Fruit fly (Drosophila melanogaster) whole organism, embryonic: ENCODE data around the gene CG43618.
A peak's percentile ranks its signal among the peaks of the same experiment; 100 is the strongest.

Experiments used
- CG10267 ChIP-seq: fragments of 200-800 bp; sonication (Bioruptor generic); optimal IDR thresholded peaks from 2 replicates; lab custom pipeline; 2018; ENCODE audit warnings: missing biosample characterization, mild to moderate bottlenecking, missing genetic modification characterization, moderate library complexity
- CG11085 ChIP-seq: fragments of 200-800 bp; sonication (Bioruptor generic); IDR thresholded peaks from 2 replicates; pipeline ENCODE4 v1.3.6; 2022; ENCODE audit warnings: missing biosample characterization, missing genetic modification characterization
- CG12071 ChIP-seq: fragments of 200-800 bp; sonication (Bioruptor generic); optimal IDR thresholded peaks from 3 replicates; lab custom pipeline; 2018; ENCODE audit warnings: missing biosample characterization, mild to moderate bottlenecking, missing genetic modification characterization
- CG1233 ChIP-seq: fragments of 200-800 bp; sonication (Bioruptor generic); optimal IDR thresholded peaks from 4 replicates; lab custom pipeline; 2018; ENCODE audit warnings: missing biosample characterization, mild to moderate bottlenecking, missing genetic modification characterization
- CG12659 ChIP-seq: fragments of 200-800 bp; sonication (Bioruptor generic); optimal IDR thresholded peaks from 3 replicates; lab custom pipeline; 2017; ENCODE audit warnings: mild to moderate bottlenecking, missing biosample characterization, missing genetic modification reagents, missing genetic modification characterization
- CG15479 ChIP-seq: fragments of 200-800 bp; sonication (Bioruptor generic); optimal IDR thresholded peaks from 3 replicates; lab custom pipeline; 2019; ENCODE audit warnings: missing biosample characterization, mild to moderate bottlenecking, missing genetic modification characterization, moderate library complexity
- CG16813 ChIP-seq: fragments of 200-800 bp; sonication (Bioruptor generic); IDR thresholded peaks from 3 replicates; pipeline ENCODE4 v1.3.6; 2022; ENCODE audit warnings: missing biosample characterization, missing genetic modification characterization; ENCODE audit not compliant: partially characterized antibody
- CG17361 ChIP-seq: fragments of 200-800 bp; sonication (Bioruptor generic); IDR thresholded peaks from 3 replicates; pipeline ENCODE4 v1.3.6; 2022; ENCODE audit warnings: missing biosample characterization, missing genetic modification characterization
- CG30403 ChIP-seq: fragments of 200-800 bp; sonication (Bioruptor generic); optimal IDR thresholded peaks from 3 replicates; lab custom pipeline; 2016; ENCODE audit warnings: missing biosample characterization, missing genetic modification characterization
- CG31365 ChIP-seq: fragments of 200-800 bp; sonication (Bioruptor generic); optimal IDR thresholded peaks from 2 replicates; lab custom pipeline; 2018; ENCODE audit warnings: missing biosample characterization, mild to moderate bottlenecking, missing genetic modification characterization
- CG3847 ChIP-seq: fragments of 200-800 bp; sonication (Bioruptor generic); IDR thresholded peaks from 2 replicates; pipeline ENCODE4 v1.3.6; 2022; ENCODE audit warnings: missing biosample characterization, missing genetic modification characterization
- CG3995 ChIP-seq: fragments of 200-800 bp; sonication (Bioruptor generic); optimal IDR thresholded peaks from 3 replicates; lab custom pipeline; 2016; ENCODE audit warnings: missing biosample characterization, missing genetic modification characterization
- CG4617 ChIP-seq: fragments of 200-800 bp; sonication (Bioruptor generic); optimal IDR thresholded peaks from 3 replicates; lab custom pipeline; 2016; ENCODE audit warnings: missing biosample characterization, missing genetic modification characterization, borderline replicate concordance
- CG4707 ChIP-seq: fragments of 200-800 bp; sonication (Bioruptor generic); optimal IDR thresholded peaks from 2 replicates; lab custom pipeline; 2018; ENCODE audit warnings: missing biosample characterization, mild to moderate bottlenecking, missing genetic modification characterization, moderate library complexity
- CG4820 ChIP-seq: fragments of 200-800 bp; sonication (Bioruptor generic); optimal IDR thresholded peaks from 3 replicates; lab custom pipeline; 2016; ENCODE audit warnings: missing biosample characterization, missing genetic modification characterization
- CG9932 ChIP-seq: fragments of 200-800 bp; sonication (Bioruptor generic); IDR thresholded peaks from 2 replicates; pipeline ENCODE4 v1.3.6; 2022; ENCODE audit warnings: missing biosample characterization, missing genetic modification characterization
- Dp ChIP-seq: fragments of 200-800 bp; sonication (Bioruptor generic); optimal IDR thresholded peaks from 2 replicates; lab custom pipeline; 2018; ENCODE audit warnings: missing biosample characterization, mild to moderate bottlenecking, missing genetic modification characterization, moderate library complexity
- HLH4C ChIP-seq: fragments of 200-800 bp; sonication (Bioruptor generic); IDR thresholded peaks from 3 replicates; pipeline ENCODE4 v1.3.6; 2022; ENCODE audit warnings: missing biosample characterization, missing genetic modification characterization; ENCODE audit not compliant: partially characterized antibody
- HLH54F ChIP-seq: fragments of 200-800 bp; sonication (Bioruptor generic); optimal IDR thresholded peaks from 3 replicates; lab custom pipeline; 2016; ENCODE audit warnings: missing biosample characterization, missing genetic modification characterization
- Hr3 ChIP-seq: fragments of 200-800 bp; sonication (Bioruptor generic); optimal IDR thresholded peaks from 3 replicates; lab custom pipeline; 2016; ENCODE audit warnings: missing biosample characterization, missing genetic modification characterization
- Lpt ChIP-seq: fragments of >200 bp; optimal IDR thresholded peaks from 2 replicates; lab custom pipeline; 2018; ENCODE audit warnings: missing biosample characterization, missing genetic modification characterization
- Nf-YA ChIP-seq: fragments of 200-800 bp; sonication (Bioruptor generic); IDR thresholded peaks from 2 replicates; pipeline ENCODE4 v1.3.6; 2022; ENCODE audit warnings: missing biosample characterization, missing genetic modification characterization
- Rfx ChIP-seq: fragments of 200-800 bp; sonication (Bioruptor generic); IDR thresholded peaks from 2 replicates; pipeline ENCODE4 v1.3.6; 2022; ENCODE audit warnings: missing biosample characterization, missing genetic modification characterization
- Scr ChIP-seq: fragments of 200-800 bp; sonication (Bioruptor generic); IDR thresholded peaks from 2 replicates; pipeline ENCODE4 v1.3.6; 2022; ENCODE audit warnings: missing biosample characterization, missing genetic modification characterization; ENCODE audit not compliant: partially characterized antibody
- Side ChIP-seq: fragments of 200-800 bp; sonication (Bioruptor generic); optimal IDR thresholded peaks from 2 replicates; lab custom pipeline; 2016; ENCODE audit warnings: missing biosample characterization, missing genetic modification characterization
- Six4 ChIP-seq: fragments of 200-800 bp; sonication (Bioruptor generic); optimal IDR thresholded peaks from 2 replicates; lab custom pipeline; 2016; ENCODE audit warnings: missing biosample characterization, missing genetic modification characterization
- Sry-β ChIP-seq: fragments of 200-800 bp; sonication (Bioruptor generic); optimal IDR thresholded peaks from 2 replicates; lab custom pipeline; 2018; ENCODE audit warnings: missing biosample characterization, mild to moderate bottlenecking, missing genetic modification characterization, moderate library complexity
- Xbp1 ChIP-seq: fragments of 200-800 bp; sonication (Bioruptor generic); optimal IDR thresholded peaks from 3 replicates; lab custom pipeline; 2016; ENCODE audit warnings: missing biosample characterization, mild to moderate bottlenecking, missing genetic modification characterization
- aop ChIP-seq: fragments of 200-800 bp; sonication (Bioruptor generic); IDR thresholded peaks from 2 replicates; pipeline ENCODE4 v1.3.6; 2022; ENCODE audit warnings: missing biosample characterization, missing genetic modification characterization
- chinmo ChIP-seq: fragments of 200-800 bp; sonication (Bioruptor generic); IDR thresholded peaks from 4 replicates; pipeline ENCODE4 v1.3.6; 2022; ENCODE audit warnings: missing biosample characterization, missing genetic modification characterization; ENCODE audit not compliant: partially characterized antibody
- dati ChIP-seq: fragments of 200-800 bp; sonication (Bioruptor generic); IDR thresholded peaks from 2 replicates; pipeline ENCODE4 v1.3.6; 2022; ENCODE audit warnings: missing biosample characterization, missing genetic modification characterization
- disco-r ChIP-seq: fragments of 200-800 bp; sonication (Bioruptor generic); optimal IDR thresholded peaks from 2 replicates; lab custom pipeline; 2016; ENCODE audit warnings: missing biosample characterization, missing genetic modification characterization
- dmrt11E ChIP-seq: fragments of 200-800 bp; sonication (Bioruptor generic); optimal IDR thresholded peaks from 3 replicates; lab custom pipeline; 2018; ENCODE audit warnings: missing biosample characterization, mild to moderate bottlenecking, missing genetic modification characterization, moderate library complexity
- fru ChIP-seq: fragments of >200 bp; optimal IDR thresholded peaks from 2 replicates; lab custom pipeline; 2017
- gce ChIP-seq: fragments of 200-800 bp; sonication (Bioruptor generic); IDR thresholded peaks from 3 replicates; pipeline ENCODE4 v1.3.6; 2022; ENCODE audit warnings: missing biosample characterization, missing genetic modification characterization
- gem ChIP-seq: fragments of 200-800 bp; sonication (Bioruptor generic); optimal IDR thresholded peaks from 2 replicates; lab custom pipeline; 2019; ENCODE audit warnings: missing biosample characterization, mild to moderate bottlenecking, missing genetic modification characterization, moderate library complexity
- gsb-n ChIP-seq: fragments of 200-800 bp; sonication (Bioruptor generic); optimal IDR thresholded peaks from 3 replicates; lab custom pipeline; 2018; ENCODE audit warnings: missing biosample characterization, mild to moderate bottlenecking, missing genetic modification characterization
- her ChIP-seq: fragments of 200-800 bp; sonication (Bioruptor generic); optimal IDR thresholded peaks from 2 replicates; lab custom pipeline; 2016; ENCODE audit warnings: missing biosample characterization, missing genetic modification characterization
- luna ChIP-seq: fragments of 200-800 bp; sonication (Bioruptor generic); optimal IDR thresholded peaks from 2 replicates; lab custom pipeline; 2016; ENCODE audit warnings: missing biosample characterization, missing genetic modification characterization
- mam ChIP-seq: fragments of 200-800 bp; sonication (Bioruptor generic); optimal IDR thresholded peaks from 3 replicates; lab custom pipeline; 2016; ENCODE audit warnings: missing biosample characterization, missing genetic modification characterization
- nmo ChIP-seq: fragments of 200-800 bp; sonication (Bioruptor generic); optimal IDR thresholded peaks from 2 replicates; lab custom pipeline; 2018; ENCODE audit warnings: missing biosample characterization, mild to moderate bottlenecking, missing genetic modification characterization, moderate library complexity
- nom ChIP-seq: fragments of 200-800 bp; sonication (Bioruptor generic); optimal IDR thresholded peaks from 2 replicates; lab custom pipeline; 2017; ENCODE audit warnings: missing biosample characterization, missing genetic modification characterization, mild to moderate bottlenecking, moderate library complexity, missing genetic modification reagents
- org-1 ChIP-seq: fragments of 200-800 bp; sonication (Bioruptor generic); optimal IDR thresholded peaks from 2 replicates; lab custom pipeline; 2017; ENCODE audit warnings: missing biosample characterization, missing genetic modification characterization
- psq ChIP-seq: fragments of 200-800 bp; sonication (Bioruptor generic); optimal IDR thresholded peaks from 2 replicates; lab custom pipeline; 2017; ENCODE audit warnings: missing biosample characterization, missing genetic modification characterization
- pzg ChIP-seq: fragments of 200-800 bp; sonication (Bioruptor generic); optimal IDR thresholded peaks from 3 replicates; lab custom pipeline; 2018; ENCODE audit warnings: missing biosample characterization, mild to moderate bottlenecking, missing genetic modification characterization, moderate library complexity
- schlank ChIP-seq: fragments of 200-800 bp; sonication (Bioruptor generic); optimal IDR thresholded peaks from 2 replicates; lab custom pipeline; 2018; ENCODE audit warnings: missing biosample characterization, mild to moderate bottlenecking, missing genetic modification characterization
- sens ChIP-seq: fragments of 200-800 bp; sonication (Bioruptor generic); peaks from one replicate; lab custom pipeline; 2016; ENCODE audit warnings: missing biosample characterization, missing genetic modification characterization
- sim ChIP-seq: fragments of 200-800 bp; sonication (Bioruptor generic); IDR thresholded peaks from 2 replicates; pipeline ENCODE4 v1.3.6; 2022; ENCODE audit warnings: missing biosample characterization, missing genetic modification characterization
- sug ChIP-seq: fragments of 200-800 bp; optimal IDR thresholded peaks from 2 replicates; lab custom pipeline; 2019; ENCODE audit warnings: missing biosample characterization, mild to moderate bottlenecking, missing genetic modification characterization, moderate library complexity
- tgo ChIP-seq: fragments of 200-800 bp; sonication (Bioruptor generic); IDR thresholded peaks from 3 replicates; pipeline ENCODE4 v1.3.6; 2022; ENCODE audit warnings: missing biosample characterization, missing genetic modification characterization
- tin ChIP-seq: fragments of 200-800 bp; sonication (Bioruptor generic); optimal IDR thresholded peaks from 3 replicates; lab custom pipeline; 2016; ENCODE audit warnings: missing biosample characterization, missing genetic modification characterization

Gene CG43618

DNA sequence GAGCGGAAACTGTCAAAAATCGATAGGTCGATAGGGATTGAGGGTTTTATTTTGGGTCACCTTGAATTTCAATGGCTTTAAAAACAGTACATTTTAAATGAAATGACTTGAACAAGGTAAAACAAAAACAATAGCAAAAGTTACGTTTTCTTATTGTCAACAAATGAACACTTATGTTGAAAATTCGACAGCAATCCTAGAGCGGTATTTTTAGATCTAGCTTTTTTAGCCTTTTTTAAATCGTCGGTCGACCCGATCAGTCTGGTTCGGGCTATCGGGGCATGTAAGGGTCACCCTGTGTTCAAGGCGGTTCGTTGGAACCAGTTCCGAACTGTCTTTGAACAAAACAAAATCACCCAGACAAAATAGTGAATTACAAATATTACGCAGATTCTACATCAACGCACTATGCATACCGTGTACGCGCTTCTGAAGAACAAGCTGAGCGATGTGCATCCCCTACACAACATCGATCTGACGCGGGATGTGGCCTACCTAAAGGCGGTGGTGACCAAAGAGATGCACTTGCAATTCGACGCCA is 39.8 kb upstream of the CG43618 start, which contains the start of the genes CG11052 and CG3223 (continued):
- TF ChIP-seq tin (peak; percentile 16), sug (peak; percentile 32), luna (GFP tag; lab: Kevin White, UChicago) (no peak), fru (lab: Kevin White, UChicago) (no peak), Rfx (GFP tag; lab: Robert Waterston, UW) (peak; percentile 55; the same call in 1 of the 2 replicates), HLH54F (no peak), gsb-n (tag; lab: Kevin White, UChicago) (no peak), Xbp1 (GFP tag; lab: Kevin White, UChicago) (peak; percentile 40), org-1 (GFP tag; lab: Kevin White, UChicago) (no peak), nom (peak; percentile 46), Six4 (no peak), Hr3 (GFP tag; lab: Kevin White, UChicago) (peak; percentile 1), CG3847 (peak; percentile 13; the same call in 1 of the 2 replicates), tgo (GFP tag; lab: Robert Waterston, UW) (no peak), dmrt11E (tag; lab: Kevin White, UChicago) (no peak), dati (GFP tag; lab: Robert Waterston, UW) (no peak), CG11085 (GFP tag; lab: Robert Waterston, UW) (no peak), CG12071 (GFP tag; lab: Kevin White, UChicago) (no peak), CG3995 (peak; percentile 76), disco-r (no peak), CG4707 (GFP tag; lab: Kevin White, UChicago) (no peak), CG16813 (GFP tag; lab: Robert Waterston, UW) (no peak), CG12659 (GFP tag; lab: Kevin White, UChicago) (peak; percentile 64), her (peak; percentile 29), Dp (GFP tag; lab: Kevin White, UChicago) (peak; percentile 69), CG1233 (GFP tag; lab: Kevin White, UChicago) (peak; percentile 36), CG4617 (peak; percentile 70), CG9932 (GFP tag; lab: Robert Waterston, UW) (peak; percentile 69), mam (GFP tag; lab: Kevin White, UChicago) (peak; percentile 8), pzg (GFP tag; lab: Kevin White, UChicago) (peak; percentile 72), CG17361 (GFP tag; lab: Robert Waterston, UW) (0 out of 3 replicates have a peak, but pooled peaks have one; percentile 17), aop (GFP tag; lab: Robert Waterston, UW) (no peak), schlank (no peak), CG30403 (GFP tag; lab: Kevin White, UChicago) (peak; percentile 16), Side (peak; percentile 24), sim (GFP tag; lab: Robert Waterston, UW) (no peak), CG15479 (GFP tag; lab: Kevin White, UChicago) (no peak), CG10267 (tag; lab: Kevin White, UChicago) (peak; percentile 51), HLH4C (GFP tag; lab: Robert Waterston, UW) (no peak; the same call in 1 of the 3 replicates), CG31365 (tag; lab: Kevin White, UChicago) (no peak), CG4820 (GFP tag; lab: Kevin White, UChicago) (no peak), sens (GFP tag; lab: Kevin White, UChicago) (peak; percentile 74), Nf-YA (GFP tag; lab: Robert Waterston, UW) (no peak), Scr (GFP tag; lab: Robert Waterston, UW) (peak; percentile 59), psq (GFP tag; lab: Kevin White, UChicago) (no peak), gce (no peak), nmo (GFP tag; lab: Kevin White, UChicago) (peak; percentile 21), Lpt (GFP tag; lab: Kevin White, UChicago) (no peak), chinmo (GFP tag; lab: Robert Waterston, UW) (no peak), Sry-β (GFP tag; lab: Kevin White, UChicago) (peak; percentile 81), gem (no peak)
